Fruit fly (Drosophila melanogaster) whole organism, embryonic: ENCODE results near the gene CG9254.
A peak's percentile ranks its signal among the peaks of the same experiment; 100 is the strongest.

Experiments
- Adf1 ChIP-seq: fragments of 200-800 bp; sonication (Bioruptor generic); IDR thresholded peaks from 2 replicates; pipeline ENCODE4 v1.3.6; 2022; ENCODE audit warnings: missing biosample characterization, missing genetic modification characterization
- Aef1 ChIP-seq: fragments of 200-800 bp; sonication (Bioruptor generic); IDR thresholded peaks from 3 replicates; pipeline ENCODE4 v1.3.6; 2022; ENCODE audit warnings: missing biosample characterization, missing genetic modification characterization
- CG1024 ChIP-seq: fragments of 200-800 bp; sonication (Bioruptor generic); IDR thresholded peaks from 2 replicates; pipeline ENCODE4 v1.3.6; 2022; ENCODE audit warnings: missing biosample characterization, missing genetic modification characterization
- CG10543 ChIP-seq: fragments of 200-800 bp; sonication (Bioruptor generic); optimal IDR thresholded peaks from 3 replicates; lab custom pipeline; 2017; ENCODE audit warnings: missing biosample characterization, mild to moderate bottlenecking, missing genetic modification characterization, moderate library complexity
- CG11247 ChIP-seq: fragments of 200-800 bp; sonication (Bioruptor generic); IDR thresholded peaks from 2 replicates; pipeline ENCODE4 v1.3.6; 2022; ENCODE audit warnings: missing biosample characterization, missing genetic modification characterization
- CG12744 ChIP-seq: fragments of 200-800 bp; sonication (Bioruptor generic); optimal IDR thresholded peaks from 2 replicates; lab custom pipeline; 2016; ENCODE audit warnings: missing biosample characterization, missing genetic modification characterization
- CG16779 ChIP-seq: fragments of 200-800 bp; sonication (Bioruptor generic); IDR thresholded peaks from 2 replicates; pipeline ENCODE4 v1.3.6; 2022; ENCODE audit warnings: missing biosample characterization, missing genetic modification characterization
- CG17361 ChIP-seq: fragments of 200-800 bp; sonication (Bioruptor generic); IDR thresholded peaks from 3 replicates; pipeline ENCODE4 v1.3.6; 2022; ENCODE audit warnings: missing biosample characterization, missing genetic modification characterization
- CG17829 ChIP-seq: fragments of 200-800 bp; optimal IDR thresholded peaks from 2 replicates; lab custom pipeline; 2019; ENCODE audit warnings: missing biosample characterization, mild to moderate bottlenecking, missing genetic modification characterization, moderate library complexity
- CG18599 ChIP-seq: fragments of 200-800 bp; sonication (Bioruptor generic); optimal IDR thresholded peaks from 3 replicates; lab custom pipeline; 2017; ENCODE audit warnings: missing biosample characterization, missing genetic modification characterization, mild to moderate bottlenecking, moderate library complexity, missing genetic modification reagents
- CG18619 ChIP-seq: fragments of 200-800 bp; sonication (Bioruptor generic); optimal IDR thresholded peaks from 3 replicates; lab custom pipeline; 2017; ENCODE audit warnings: missing biosample characterization, mild to moderate bottlenecking, missing genetic modification characterization
- CG30403 ChIP-seq: fragments of 200-800 bp; sonication (Bioruptor generic); optimal IDR thresholded peaks from 3 replicates; lab custom pipeline; 2016; ENCODE audit warnings: missing biosample characterization, missing genetic modification characterization
- CG31365 ChIP-seq: fragments of 200-800 bp; sonication (Bioruptor generic); optimal IDR thresholded peaks from 2 replicates; lab custom pipeline; 2018; ENCODE audit warnings: missing biosample characterization, mild to moderate bottlenecking, missing genetic modification characterization
- CG3995 ChIP-seq: fragments of 200-800 bp; sonication (Bioruptor generic); optimal IDR thresholded peaks from 3 replicates; lab custom pipeline; 2016; ENCODE audit warnings: missing biosample characterization, missing genetic modification characterization
- CG43689 ChIP-seq: fragments of 200-800 bp; sonication (Bioruptor generic); IDR thresholded peaks from 2 replicates; pipeline ENCODE4 v1.3.6; 2022; ENCODE audit warnings: missing biosample characterization, missing genetic modification characterization
- CG4820 ChIP-seq: fragments of 200-800 bp; sonication (Bioruptor generic); optimal IDR thresholded peaks from 3 replicates; lab custom pipeline; 2016; ENCODE audit warnings: missing biosample characterization, missing genetic modification characterization
- CG6689 ChIP-seq: fragments of 200-800 bp; sonication (Bioruptor generic); IDR thresholded peaks from 2 replicates; pipeline ENCODE4 v1.3.6; 2022; ENCODE audit warnings: missing biosample characterization, missing genetic modification characterization
- CG7357 ChIP-seq: fragments of 200-800 bp; sonication (Bioruptor generic); IDR thresholded peaks from 3 replicates; pipeline ENCODE4 v1.3.6; 2022; ENCODE audit warnings: missing biosample characterization, missing genetic modification characterization
- CG8089 ChIP-seq: fragments of 200-800 bp; sonication (Bioruptor generic); optimal IDR thresholded peaks from 3 replicates; lab custom pipeline; 2016; ENCODE audit warnings: missing biosample characterization, missing genetic modification characterization
- CG8388 ChIP-seq: fragments of 200-800 bp; sonication (Bioruptor generic); optimal IDR thresholded peaks from 2 replicates; lab custom pipeline; 2019; ENCODE audit warnings: missing biosample characterization, mild to moderate bottlenecking, missing genetic modification characterization, moderate library complexity
- CTCF ChIP-seq: fragments of 200-800 bp; sonication (Bioruptor generic); optimal IDR thresholded peaks from 2 replicates; lab custom pipeline; 2017; ENCODE audit warnings: missing biosample characterization, mild to moderate bottlenecking, missing genetic modification characterization, moderate library complexity
- Chrac-16 ChIP-seq: fragments of 200-800 bp; sonication (Bioruptor generic); optimal IDR thresholded peaks from 3 replicates; lab custom pipeline; 2016; ENCODE audit warnings: missing biosample characterization, missing genetic modification characterization
- CoRest ChIP-seq: fragments of 200-800 bp; sonication (Bioruptor generic); optimal IDR thresholded peaks from 3 replicates; lab custom pipeline; 2018; ENCODE audit warnings: missing biosample characterization, mild to moderate bottlenecking, missing genetic modification characterization, moderate library complexity
- E2f1 ChIP-seq: fragments of 200-800 bp; sonication (Bioruptor generic); IDR thresholded peaks from 2 replicates; pipeline ENCODE4 v1.3.6; 2022; ENCODE audit warnings: missing biosample characterization, missing genetic modification characterization
- Fer3 ChIP-seq: fragments of 200-800 bp; sonication (Bioruptor generic); optimal IDR thresholded peaks from 2 replicates; lab custom pipeline; 2018; ENCODE audit warnings: missing biosample characterization, mild to moderate bottlenecking, missing genetic modification characterization, moderate library complexity
- Gsc ChIP-seq: fragments of 200-800 bp; sonication (Bioruptor generic); IDR thresholded peaks from 2 replicates; pipeline ENCODE4 v1.3.6; 2022; ENCODE audit warnings: missing biosample characterization, missing genetic modification characterization
- Hr51 ChIP-seq, 2 experiments: fragments of 200-800 bp; sonication (Bioruptor generic); optimal IDR thresholded peaks; 2 replicates in 1 of 2; 3 replicates in 1 of 2; lab custom pipeline; 2016 to 2018; ENCODE audit warnings: missing biosample characterization in 2 of 2, missing genetic modification characterization in 2 of 2, mild to moderate bottlenecking in 1 of 2, moderate library complexity in 1 of 2
- NfI ChIP-seq: fragments of 200-800 bp; sonication (Bioruptor generic); optimal IDR thresholded peaks from 3 replicates; lab custom pipeline; 2018; ENCODE audit warnings: missing biosample characterization, mild to moderate bottlenecking, missing genetic modification characterization, moderate library complexity
- Optix ChIP-seq: fragments of 200-800 bp; sonication (Bioruptor generic); IDR thresholded peaks from 3 replicates; pipeline ENCODE4 v1.3.6; 2022; ENCODE audit warnings: missing biosample characterization, missing genetic modification characterization
- Rx ChIP-seq: fragments of 200-800 bp; sonication (Bioruptor generic); IDR thresholded peaks from 2 replicates; pipeline ENCODE4 v1.3.6; 2022; ENCODE audit warnings: missing biosample characterization, missing genetic modification characterization
- Six4 ChIP-seq: fragments of 200-800 bp; sonication (Bioruptor generic); optimal IDR thresholded peaks from 2 replicates; lab custom pipeline; 2016; ENCODE audit warnings: missing biosample characterization, missing genetic modification characterization
- Sox100B ChIP-seq: fragments of 200-800 bp; sonication (Bioruptor generic); optimal IDR thresholded peaks from 3 replicates; lab custom pipeline; 2018; ENCODE audit warnings: missing biosample characterization, mild to moderate bottlenecking, missing genetic modification characterization
- Stat92E ChIP-seq, 3 experiments: fragments of >200 bp in 2 of 3; fragments of 200-800 bp in 1 of 3; sonication (Bioruptor generic) in 1 of 3; optimal IDR thresholded peaks; 2 replicates each; lab custom pipeline; 2017 to 2019; ENCODE audit warnings: missing biosample characterization in 3 of 3, missing genetic modification characterization in 3 of 3, mild to moderate bottlenecking in 1 of 3, moderate library complexity in 1 of 3
- Tbp ChIP-seq: fragments of >200 bp; optimal IDR thresholded peaks from 2 replicates; lab custom pipeline; 2018; ENCODE audit warnings: missing biosample characterization, missing genetic modification characterization
- ac ChIP-seq: fragments of 200-800 bp; sonication (Bioruptor generic); optimal IDR thresholded peaks from 3 replicates; lab custom pipeline; 2017; ENCODE audit warnings: missing biosample characterization, mild to moderate bottlenecking, missing genetic modification characterization
- ash1 ChIP-seq: fragments of 200-800 bp; sonication (Bioruptor generic); optimal IDR thresholded peaks from 2 replicates; lab custom pipeline; 2018; ENCODE audit warnings: missing biosample characterization, mild to moderate bottlenecking, missing genetic modification characterization
- az2 ChIP-seq: fragments of 200-800 bp; sonication (Bioruptor generic); optimal IDR thresholded peaks from 3 replicates; lab custom pipeline; 2016; ENCODE audit warnings: missing biosample characterization, missing genetic modification characterization
- btn ChIP-seq: fragments of 200-800 bp; sonication (Bioruptor generic); optimal IDR thresholded peaks from 2 replicates; lab custom pipeline; 2016; ENCODE audit warnings: missing biosample characterization, missing genetic modification characterization
- corto ChIP-seq: fragments of 200-800 bp; sonication (Bioruptor generic); optimal IDR thresholded peaks from 2 replicates; lab custom pipeline; 2016; ENCODE audit warnings: missing biosample characterization, mild to moderate bottlenecking, missing genetic modification characterization, moderate library complexity
- cwo ChIP-seq: fragments of 200-800 bp; sonication (Bioruptor generic); optimal IDR thresholded peaks from 3 replicates; lab custom pipeline; 2017; ENCODE audit warnings: missing biosample characterization, missing genetic modification characterization, mild to moderate bottlenecking, moderate library complexity, missing genetic modification reagents
- gfzf ChIP-seq: fragments of 200-800 bp; sonication (Bioruptor generic); optimal IDR thresholded peaks from 2 replicates; lab custom pipeline; 2016; ENCODE audit warnings: missing biosample characterization, mild to moderate bottlenecking, missing genetic modification characterization, moderate library complexity
- h ChIP-seq: fragments of >200 bp; optimal IDR thresholded peaks from 2 replicates; lab custom pipeline; 2017
- inv ChIP-seq: fragments of 200-800 bp; sonication (Bioruptor generic); IDR thresholded peaks from 2 replicates; pipeline ENCODE4 v1.3.6; 2022; ENCODE audit warnings: missing biosample characterization, missing genetic modification characterization; ENCODE audit not compliant: partially characterized antibody
- kah ChIP-seq: fragments of 200-800 bp; sonication (Bioruptor generic); optimal IDR thresholded peaks from 2 replicates; lab custom pipeline; 2018; ENCODE audit warnings: missing biosample characterization, mild to moderate bottlenecking, missing genetic modification characterization
- kay ChIP-seq: fragments of 200-800 bp; sonication (Bioruptor generic); optimal IDR thresholded peaks from 2 replicates; lab custom pipeline; 2016; ENCODE audit warnings: missing biosample characterization, missing genetic modification characterization
- pros ChIP-seq: fragments of 200-800 bp; sonication (Bioruptor generic); optimal IDR thresholded peaks from 3 replicates; lab custom pipeline; 2019; ENCODE audit warnings: missing biosample characterization, mild to moderate bottlenecking, missing genetic modification characterization, moderate library complexity
- pum ChIP-seq: fragments of 200-800 bp; sonication (Bioruptor generic); optimal IDR thresholded peaks from 2 replicates; lab custom pipeline; 2016; ENCODE audit warnings: missing biosample characterization, missing genetic modification characterization
- run ChIP-seq: fragments of 200-800 bp; sonication (Bioruptor generic); optimal IDR thresholded peaks from 3 replicates; lab custom pipeline; 2018; ENCODE audit warnings: missing biosample characterization, mild to moderate bottlenecking, missing genetic modification characterization
- vvl ChIP-seq: fragments of 200-800 bp; sonication (Bioruptor generic); IDR thresholded peaks from 2 replicates; pipeline ENCODE4 v1.3.6; 2022; ENCODE audit warnings: missing biosample characterization, missing genetic modification characterization
- wek ChIP-seq: fragments of 200-800 bp; sonication (Bioruptor generic); optimal IDR thresholded peaks from 3 replicates; lab custom pipeline; 2018; ENCODE audit warnings: missing biosample characterization, mild to moderate bottlenecking, missing genetic modification characterization, moderate library complexity

The CG9254 gene

DNA sequence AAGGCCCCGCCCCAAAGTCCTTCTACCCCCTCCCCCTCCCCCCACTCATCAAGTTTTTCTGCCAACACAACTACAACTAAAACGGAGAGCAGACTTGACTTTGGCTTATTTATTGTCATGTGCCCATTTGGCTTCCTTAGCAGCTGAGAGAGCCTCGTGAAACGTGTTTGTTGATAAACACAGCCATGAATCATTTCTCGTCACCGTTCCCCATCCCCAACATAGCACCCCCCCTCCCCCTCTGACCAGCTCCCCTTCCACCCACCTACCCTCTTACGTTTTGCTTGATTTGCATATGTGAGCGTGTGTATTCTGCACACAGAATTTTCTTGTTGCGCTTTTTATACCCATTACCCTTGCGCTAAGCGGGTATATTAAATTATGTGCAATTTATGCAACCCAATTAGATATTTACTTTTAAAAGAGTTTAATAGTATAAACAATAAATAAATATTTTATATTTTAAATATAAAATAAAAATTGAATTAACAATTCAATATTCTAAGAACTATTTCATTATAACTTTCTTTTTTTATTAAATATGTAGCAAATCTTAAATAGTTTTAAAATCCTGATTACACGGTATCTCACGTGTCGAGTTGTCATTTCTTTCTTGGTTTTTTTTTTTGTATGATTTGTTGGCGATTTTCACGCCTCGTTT, 25.1 kb downstream of the CG9254 start (continued):
- TF ChIP-seq CG11247, result no peak
- TF ChIP-seq pum (GFP tag; lab: Kevin White, UChicago), result no peak
- no peak for TF ChIP-seq Rx
- TF ChIP-seq gfzf, result no peak
- no peak for TF ChIP-seq btn

DNA sequence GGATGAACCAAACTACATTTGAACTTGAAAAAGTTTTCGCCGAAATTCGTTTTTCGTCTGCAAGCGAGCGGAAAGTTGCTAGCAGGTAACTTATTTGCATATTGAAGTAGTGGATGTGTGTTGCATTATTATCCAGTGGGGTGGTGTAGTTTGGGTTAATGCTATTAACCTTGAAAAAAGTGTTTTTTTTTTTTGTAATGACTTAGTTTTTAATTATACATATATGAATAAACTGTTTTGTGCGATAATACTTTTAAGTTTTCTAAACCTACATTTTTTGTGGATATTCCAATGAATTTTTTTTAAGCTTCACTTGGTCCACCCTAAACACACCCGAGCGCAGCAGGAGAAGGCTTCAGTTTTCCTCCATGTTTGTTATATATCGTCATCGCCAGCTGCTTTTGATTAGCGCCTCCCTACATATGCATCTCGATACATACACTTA, 26.0 kb downstream of the CG9254 start:
- TF ChIP-seq CoRest (tag; lab: Kevin White, UChicago) (peak; percentile 17), h (no peak), CG18599 (GFP tag; lab: Kevin White, UChicago) (peak; percentile 23), Fer3 (tag; lab: Kevin White, UChicago) (no peak), ash1 (GFP tag; lab: Kevin White, UChicago) (no peak), vvl (GFP tag; lab: Robert Waterston, UW) (no peak; the same call in 1 of the 2 replicates), CG18619 (GFP tag; lab: Kevin White, UChicago) (no peak), CG4820 (peak; percentile 45), cwo (GFP tag; lab: Kevin White, UChicago) (peak; percentile 14), CTCF (GFP tag; lab: Kevin White, UChicago) (no peak), Stat92E (GFP tag; optimal IDR thresholded peaks at IDR 0.05; lab: Kevin White, UChicago) (no peak), CG30403 (peak; percentile 29), Adf1 (GFP tag; lab: Robert Waterston, UW) (no peak), NfI (peak; percentile 33), run (tag; lab: Kevin White, UChicago) (no peak), az2 (GFP tag; lab: Kevin White, UChicago) (peak; percentile 39), Optix (GFP tag; lab: Robert Waterston, UW) (no peak), CG7357 (GFP tag; lab: Robert Waterston, UW) (0 out of 3 replicates have a peak, but pooled peaks have one; percentile 28), CG17829 (tag; lab: Kevin White, UChicago) (no peak), CG43689 (no peak), CG8089 (GFP tag; lab: Kevin White, UChicago) (no peak), Sox100B (GFP tag; lab: Kevin White, UChicago) (peak; percentile 53), pros (GFP tag; lab: Kevin White, UChicago) (no peak), wek (GFP tag; lab: Kevin White, UChicago) (no peak), ac (GFP tag; lab: Kevin White, UChicago) (no peak), CG31365 (tag; lab: Kevin White, UChicago) (no peak), CG12744 (GFP tag; lab: Kevin White, UChicago) (no peak), Gsc (GFP tag; lab: Robert Waterston, UW) (no peak), kay (GFP tag; lab: Kevin White, UChicago) (no peak), CG16779 (GFP tag; lab: Robert Waterston, UW) (no peak), CG8388 (peak; percentile 35), CG3995 (GFP tag; lab: Kevin White, UChicago) (no peak), E2f1 (GFP tag; lab: Robert Waterston, UW) (no peak), Tbp (GFP tag; lab: Kevin White, UChicago) (no peak), Six4 (no peak), Aef1 (GFP tag; lab: Robert Waterston, UW) (no peak), CG10543 (no peak), Hr51 (GFP tag; optimal IDR thresholded peaks at IDR 0.05; lab: Kevin White, UChicago) (peak in 1 of 2 experiments; percentile 61), corto (GFP tag; lab: Kevin White, UChicago) (peak; percentile 15), CG17361 (GFP tag; lab: Robert Waterston, UW) (peak; percentile 75; the same call in 2 of the 3 replicates), kah (no peak), inv (GFP tag; lab: Robert Waterston, UW) (no peak), CG6689 (peak; percentile 64), Chrac-16 (no peak), CG1024 (GFP tag; lab: Robert Waterston, UW) (no peak)
